Fruit fly (Drosophila melanogaster) whole organism, pupa: ENCODE measurements around the gene Zip89B.

Source experiments
- CG13204 ChIP-seq: fragments of 200-800 bp; sonication (Bioruptor generic); optimal IDR thresholded peaks from 2 replicates; lab custom pipeline; 2018; ENCODE audit warnings: missing biosample characterization, mild to moderate bottlenecking, missing genetic modification characterization, moderate library complexity
- EcR ChIP-seq: fragments of 200-800 bp; sonication (Bioruptor generic); optimal IDR thresholded peaks from 3 replicates; lab custom pipeline; 2019; ENCODE audit warnings: missing biosample characterization, missing genetic modification characterization, mild to moderate bottlenecking, moderate library complexity, missing genetic modification reagents
- Snoo ChIP-seq: fragments of 200-800 bp; sonication (Bioruptor generic); optimal IDR thresholded peaks from 3 replicates; lab custom pipeline; 2017; ENCODE audit warnings: missing biosample characterization, mild to moderate bottlenecking, missing genetic modification characterization, inconsistent platforms
- gl ChIP-seq: fragments of 200-800 bp; sonication (Bioruptor generic); optimal IDR thresholded peaks from 2 replicates; lab custom pipeline; 2018; ENCODE audit warnings: missing biosample characterization, mild to moderate bottlenecking, missing genetic modification characterization

DNA sequence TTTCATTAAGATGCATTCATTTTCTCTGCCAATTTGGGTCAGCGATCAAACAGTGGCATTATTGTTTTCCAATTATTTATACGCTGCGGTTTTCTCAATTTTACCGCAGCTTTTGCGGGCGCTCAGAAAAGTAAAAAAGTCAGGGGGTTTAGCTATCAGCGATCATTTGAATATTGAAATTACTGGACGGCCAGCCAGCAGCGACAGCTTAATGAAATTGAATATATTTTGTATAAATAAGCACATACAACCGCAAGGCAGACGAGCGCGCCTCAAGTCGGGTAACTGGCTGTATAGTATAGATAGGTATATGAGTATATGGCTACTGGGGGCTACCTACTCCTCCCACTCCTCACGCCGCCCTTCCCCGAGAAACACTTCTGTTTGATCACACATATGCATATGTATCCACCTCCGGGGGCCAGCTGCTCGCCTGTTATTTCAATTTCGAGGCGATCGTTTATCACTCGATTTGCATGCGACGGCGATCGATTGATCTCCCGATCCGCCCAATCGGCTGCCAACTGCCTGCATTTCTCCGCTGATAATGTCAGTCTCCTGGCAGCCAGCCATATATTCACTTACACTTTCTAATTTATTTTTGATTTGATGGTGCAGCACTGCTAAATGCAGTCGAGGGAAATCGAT, 50.8 kb downstream of the Zip89B start:
- TF ChIP-seq gl (no peak), CG13204 (no peak), EcR (no peak), Snoo (tag; lab: Kevin White, UChicago) (no peak)
